Fruit fly (Drosophila melanogaster) whole organism, embryonic: Measurements from ENCODE around the gene Rbp1-like.

Experiments
- BEAF-32 ChIP-seq: fragments of 200-800 bp; sonication (Bioruptor generic); optimal IDR thresholded peaks from 3 replicates; lab custom pipeline; 2017; ENCODE audit warnings: missing biosample characterization, missing genetic modification characterization, mild to moderate bottlenecking, moderate library complexity, missing genetic modification reagents
- CG1024 ChIP-seq: fragments of 200-800 bp; sonication (Bioruptor generic); IDR thresholded peaks from 2 replicates; pipeline ENCODE4 v1.3.6; 2022; ENCODE audit warnings: missing biosample characterization, missing genetic modification characterization
- CG12071 ChIP-seq: fragments of 200-800 bp; sonication (Bioruptor generic); optimal IDR thresholded peaks from 3 replicates; lab custom pipeline; 2018; ENCODE audit warnings: missing biosample characterization, mild to moderate bottlenecking, missing genetic modification characterization
- CG14014 ChIP-seq: fragments of 200-800 bp; sonication (Bioruptor generic); IDR thresholded peaks from 2 replicates; pipeline ENCODE4 v1.3.6; 2022; ENCODE audit warnings: missing biosample characterization, missing genetic modification characterization
- CG14860 ChIP-seq: fragments of 200-800 bp; sonication (Bioruptor generic); IDR thresholded peaks from 3 replicates; pipeline ENCODE4 v1.3.6; 2022; ENCODE audit warnings: missing biosample characterization, missing genetic modification characterization; ENCODE audit not compliant: partially characterized antibody
- CG16813 ChIP-seq: fragments of 200-800 bp; sonication (Bioruptor generic); IDR thresholded peaks from 3 replicates; pipeline ENCODE4 v1.3.6; 2022; ENCODE audit warnings: missing biosample characterization, missing genetic modification characterization; ENCODE audit not compliant: partially characterized antibody
- CG17385 ChIP-seq: fragments of 200-800 bp; sonication (Bioruptor generic); optimal IDR thresholded peaks from 3 replicates; lab custom pipeline; 2018; ENCODE audit warnings: missing biosample characterization, mild to moderate bottlenecking, missing genetic modification characterization
- CG18599 ChIP-seq: fragments of 200-800 bp; sonication (Bioruptor generic); optimal IDR thresholded peaks from 3 replicates; lab custom pipeline; 2017; ENCODE audit warnings: missing biosample characterization, missing genetic modification characterization, mild to moderate bottlenecking, moderate library complexity, missing genetic modification reagents
- CG2129 ChIP-seq: fragments of 200-800 bp; sonication (Bioruptor generic); IDR thresholded peaks from 2 replicates; pipeline ENCODE4 v1.3.6; 2022; ENCODE audit warnings: missing biosample characterization, missing genetic modification characterization; ENCODE audit not compliant: partially characterized antibody
- CG31388 ChIP-seq: fragments of 200-800 bp; sonication (Bioruptor generic); optimal IDR thresholded peaks from 2 replicates; lab custom pipeline; 2016; ENCODE audit warnings: missing biosample characterization, missing genetic modification characterization
- CG32767 ChIP-seq: fragments of 200-800 bp; sonication (Bioruptor generic); IDR thresholded peaks from 2 replicates; pipeline ENCODE4 v1.3.6; 2022; ENCODE audit warnings: missing biosample characterization, missing genetic modification characterization
- CG3281 ChIP-seq: fragments of 200-800 bp; sonication (Bioruptor generic); optimal IDR thresholded peaks from 3 replicates; lab custom pipeline; 2017; ENCODE audit warnings: missing biosample characterization, mild to moderate bottlenecking, missing genetic modification characterization
- CG34224 ChIP-seq: fragments of 200-800 bp; sonication (Bioruptor generic); IDR thresholded peaks from 3 replicates; pipeline ENCODE4 v1.3.6; 2022; ENCODE audit warnings: missing biosample characterization, missing genetic modification characterization; ENCODE audit not compliant: partially characterized antibody
- CG34376 ChIP-seq: fragments of 200-800 bp; sonication (Bioruptor generic); optimal IDR thresholded peaks from 2 replicates; lab custom pipeline; 2018; ENCODE audit warnings: missing biosample characterization, mild to moderate bottlenecking, missing genetic modification characterization
- CG42726 ChIP-seq: fragments of 200-800 bp; sonication (Bioruptor generic); IDR thresholded peaks from 2 replicates; pipeline ENCODE4 v1.3.6; 2022; ENCODE audit warnings: missing biosample characterization, missing genetic modification characterization; ENCODE audit not compliant: partially characterized antibody
- CG4617 ChIP-seq: fragments of 200-800 bp; sonication (Bioruptor generic); optimal IDR thresholded peaks from 3 replicates; lab custom pipeline; 2016; ENCODE audit warnings: missing biosample characterization, missing genetic modification characterization, borderline replicate concordance
- CG7928 ChIP-seq: fragments of 200-800 bp; sonication (Bioruptor generic); optimal IDR thresholded peaks from 2 replicates; lab custom pipeline; 2017; ENCODE audit warnings: missing biosample characterization, mild to moderate bottlenecking, missing genetic modification characterization
- CG8478 ChIP-seq: fragments of >200 bp; optimal IDR thresholded peaks from 2 replicates; lab custom pipeline; 2018
- CG8944 ChIP-seq: fragments of 200-800 bp; sonication (Bioruptor generic); optimal IDR thresholded peaks from 3 replicates; lab custom pipeline; 2016; ENCODE audit warnings: missing biosample characterization, missing genetic modification characterization
- CG9215 ChIP-seq: fragments of 200-800 bp; sonication (Bioruptor generic); IDR thresholded peaks from 2 replicates; pipeline ENCODE4 v1.3.6; 2022; ENCODE audit warnings: missing biosample characterization, missing genetic modification characterization
- CTCF ChIP-seq: fragments of 200-800 bp; sonication (Bioruptor generic); optimal IDR thresholded peaks from 2 replicates; lab custom pipeline; 2017; ENCODE audit warnings: missing biosample characterization, mild to moderate bottlenecking, missing genetic modification characterization, moderate library complexity
- Deaf1 ChIP-seq: fragments of 200-800 bp; optimal IDR thresholded peaks from 3 replicates; lab custom pipeline; 2019; ENCODE audit warnings: missing biosample characterization, mild to moderate bottlenecking, missing genetic modification characterization, moderate library complexity
- Dek ChIP-seq: fragments of 200-800 bp; sonication (Bioruptor generic); optimal IDR thresholded peaks from 3 replicates; lab custom pipeline; 2019; ENCODE audit warnings: missing biosample characterization, mild to moderate bottlenecking, missing genetic modification characterization, moderate library complexity
- Dll ChIP-seq: fragments of 200-800 bp; sonication (Bioruptor generic); IDR thresholded peaks from 4 replicates; pipeline ENCODE4 v1.3.6; 2022; ENCODE audit warnings: missing biosample characterization, missing genetic modification characterization; ENCODE audit not compliant: partially characterized antibody
- Ets97D ChIP-seq: fragments of 200-800 bp; sonication (Bioruptor generic); optimal IDR thresholded peaks from 3 replicates; lab custom pipeline; 2016; ENCODE audit warnings: missing biosample characterization, missing genetic modification characterization
- HHEX ChIP-seq: fragments of 200-800 bp; sonication (Bioruptor generic); optimal IDR thresholded peaks from 3 replicates; lab custom pipeline; 2017; ENCODE audit warnings: missing biosample characterization, mild to moderate bottlenecking, missing genetic modification characterization, missing genetic modification reagents
- Meics ChIP-seq: fragments of 200-800 bp; sonication (Bioruptor generic); optimal IDR thresholded peaks from 2 replicates; lab custom pipeline; 2017; ENCODE audit warnings: missing biosample characterization, mild to moderate bottlenecking, missing genetic modification characterization
- Scr ChIP-seq: fragments of 200-800 bp; sonication (Bioruptor generic); IDR thresholded peaks from 2 replicates; pipeline ENCODE4 v1.3.6; 2022; ENCODE audit warnings: missing biosample characterization, missing genetic modification characterization; ENCODE audit not compliant: partially characterized antibody
- Side ChIP-seq: fragments of 200-800 bp; sonication (Bioruptor generic); optimal IDR thresholded peaks from 2 replicates; lab custom pipeline; 2016; ENCODE audit warnings: missing biosample characterization, missing genetic modification characterization
- Sox100B ChIP-seq: fragments of 200-800 bp; sonication (Bioruptor generic); optimal IDR thresholded peaks from 3 replicates; lab custom pipeline; 2018; ENCODE audit warnings: missing biosample characterization, mild to moderate bottlenecking, missing genetic modification characterization
- Ssrp ChIP-seq: fragments of 200-800 bp; sonication (Bioruptor generic); optimal IDR thresholded peaks from 2 replicates; lab custom pipeline; 2018; ENCODE audit warnings: missing biosample characterization, mild to moderate bottlenecking, missing genetic modification characterization, moderate library complexity
- ac ChIP-seq: fragments of 200-800 bp; sonication (Bioruptor generic); optimal IDR thresholded peaks from 3 replicates; lab custom pipeline; 2017; ENCODE audit warnings: missing biosample characterization, mild to moderate bottlenecking, missing genetic modification characterization
- bowl ChIP-seq: fragments of 200-800 bp; sonication (Bioruptor generic); IDR thresholded peaks from 2 replicates; pipeline ENCODE4 v1.3.6; 2022; ENCODE audit warnings: missing biosample characterization, missing genetic modification characterization
- ci ChIP-seq: fragments of 200-800 bp; sonication (Bioruptor generic); IDR thresholded peaks from 3 replicates; pipeline ENCODE4 v1.3.6; 2022; ENCODE audit warnings: missing biosample characterization, missing genetic modification characterization
- dan ChIP-seq: fragments of 200-800 bp; sonication (Bioruptor generic); IDR thresholded peaks from 2 replicates; pipeline ENCODE4 v1.3.6; 2022; ENCODE audit warnings: missing biosample characterization, missing genetic modification characterization
- esg ChIP-seq: fragments of 200-800 bp; sonication (Bioruptor generic); conservative IDR thresholded peaks from 2 replicates; pipeline ENCODE4 v1.3.6; 2022; ENCODE audit warnings: missing biosample characterization, missing genetic modification characterization
- fru ChIP-seq: fragments of >200 bp; optimal IDR thresholded peaks from 2 replicates; lab custom pipeline; 2017
- gem ChIP-seq: fragments of 200-800 bp; sonication (Bioruptor generic); optimal IDR thresholded peaks from 2 replicates; lab custom pipeline; 2019; ENCODE audit warnings: missing biosample characterization, mild to moderate bottlenecking, missing genetic modification characterization, moderate library complexity
- h ChIP-seq: fragments of >200 bp; optimal IDR thresholded peaks from 2 replicates; lab custom pipeline; 2017
- jumu ChIP-seq: fragments of 200-800 bp; sonication (Bioruptor generic); optimal IDR thresholded peaks from 3 replicates; lab custom pipeline; 2016; ENCODE audit warnings: missing biosample characterization, missing genetic modification characterization
- lov ChIP-seq, 2 experiments: fragments of 200-800 bp in 1 of 2; fragments of >200 bp in 1 of 2; sonication (Bioruptor generic) in 1 of 2; IDR thresholded peaks in 1 of 2; optimal IDR thresholded peaks in 1 of 2; 2 replicates in 1 of 2; 3 replicates in 1 of 2; pipeline versions ENCODE4 v1.3.6 to Lab custom; 2017 to 2022; ENCODE audit warnings: missing biosample characterization in 1 of 2, missing genetic modification characterization in 1 of 2
- mld ChIP-seq: fragments of 200-800 bp; sonication (Bioruptor generic); IDR thresholded peaks from 3 replicates; pipeline ENCODE4 v1.3.6; 2022; ENCODE audit warnings: missing biosample characterization, missing genetic modification characterization; ENCODE audit not compliant: partially characterized antibody
- nerfin-2 ChIP-seq: fragments of 200-800 bp; sonication (Bioruptor generic); IDR thresholded peaks from 2 replicates; pipeline ENCODE4 v1.3.6; 2022; ENCODE audit warnings: missing biosample characterization, missing genetic modification characterization; ENCODE audit not compliant: partially characterized antibody
- nmo ChIP-seq: fragments of 200-800 bp; sonication (Bioruptor generic); optimal IDR thresholded peaks from 2 replicates; lab custom pipeline; 2018; ENCODE audit warnings: missing biosample characterization, mild to moderate bottlenecking, missing genetic modification characterization, moderate library complexity
- sd ChIP-seq: fragments of 200-800 bp; sonication (Bioruptor generic); optimal IDR thresholded peaks from 3 replicates; lab custom pipeline; 2018; ENCODE audit warnings: missing biosample characterization, mild to moderate bottlenecking, missing genetic modification characterization, moderate library complexity
- tll ChIP-seq, 2 experiments: fragments of 200-800 bp in 1 of 2; fragments of >200 bp in 1 of 2; sonication (Bioruptor generic) in 1 of 2; optimal IDR thresholded peaks; 2 replicates each; lab custom pipeline; 2017 to 2019; ENCODE audit warnings: missing biosample characterization in 2 of 2, missing genetic modification characterization in 2 of 2, mild to moderate bottlenecking in 1 of 2, moderate library complexity in 1 of 2
- usp ChIP-seq: fragments of >200 bp; optimal IDR thresholded peaks from 2 replicates; lab custom pipeline; 2017; ENCODE audit warnings: missing biosample characterization, missing genetic modification characterization
- vvl ChIP-seq: fragments of 200-800 bp; sonication (Bioruptor generic); IDR thresholded peaks from 2 replicates; pipeline ENCODE4 v1.3.6; 2022; ENCODE audit warnings: missing biosample characterization, missing genetic modification characterization
- yki ChIP-seq: fragments of >200 bp; optimal IDR thresholded peaks from 3 replicates; lab custom pipeline; 2018

Gene Rbp1-like

dm6 chrX:13358948-13359347 is 25.7 kb downstream of the Rbp1-like start, which contains the start of gene Syt12:
Syt12 (plus strand) TSS chrX:13359248.
- TF ChIP-seq usp (GFP tag; lab: Kevin White, UChicago) (no peak), CTCF (GFP tag; lab: Kevin White, UChicago) (peak; percentile 21), tll (GFP tag; optimal IDR thresholded peaks at IDR 0.05; lab: Kevin White, UChicago) (no peak), CG8478 (no peak), CG34376 (GFP tag; lab: Kevin White, UChicago) (peak; percentile 16), CG17385 (GFP tag; lab: Kevin White, UChicago) (peak; percentile 2), CG12071 (GFP tag; lab: Kevin White, UChicago) (peak; percentile 4), esg (GFP tag; lab: Robert Waterston, UW) (no peak), Ets97D (peak; percentile 46), bowl (no peak), gem (tag; lab: Kevin White, UChicago) (no peak), lov (optimal IDR thresholded peaks at IDR 0.05; lab: Kevin White, UChicago) (no peak), lov (GFP tag; IDR thresholded peaks at IDR 0.05; lab: Robert Waterston, UW) (no peak), CG18599 (GFP tag; lab: Kevin White, UChicago) (peak; percentile 1), Meics (GFP tag; lab: Kevin White, UChicago) (no peak)
- TF ChIP-seq, all 482 proteins: peak for 6

dm6 chrX:13358240-13358799 is 26.4 kb downstream of the Rbp1-like start:
- TF ChIP-seq nmo (GFP tag; lab: Kevin White, UChicago) (no peak), CG16813 (GFP tag; lab: Robert Waterston, UW) (peak; percentile 68), CG34224 (GFP tag; lab: Robert Waterston, UW) (peak; percentile 25; the same call in 2 of the 3 replicates), Dek (tag; lab: Kevin White, UChicago) (no peak), CG1024 (GFP tag; lab: Robert Waterston, UW) (no peak), CG3281 (GFP tag; lab: Kevin White, UChicago) (no peak), Sox100B (no peak), CG8944 (GFP tag; lab: Kevin White, UChicago) (no peak), CG4617 (GFP tag; lab: Kevin White, UChicago) (no peak), h (lab: Kevin White, UChicago) (no peak), mld (no peak), CG31388 (no peak), CG42726 (GFP tag; lab: Robert Waterston, UW) (peak; percentile 50; the same call in 1 of the 2 replicates), Side (GFP tag; lab: Kevin White, UChicago) (no peak), ci (GFP tag; lab: Robert Waterston, UW) (0 out of 3 replicates have a peak, but pooled peaks have one; percentile 53), BEAF-32 (peak; percentile 59), Deaf1 (tag; lab: Kevin White, UChicago) (peak; percentile 76), CG2129 (GFP tag; lab: Robert Waterston, UW) (peak; percentile 37; the same call in 1 of the 2 replicates), HHEX (GFP tag; lab: Kevin White, UChicago) (no peak), Scr (GFP tag; lab: Robert Waterston, UW) (peak; percentile 71), fru (no peak), CG14860 (GFP tag; lab: Robert Waterston, UW) (0 out of 3 replicates have a peak, but pooled peaks have one; percentile 45), Ets97D (no peak), CG9215 (GFP tag; lab: Robert Waterston, UW) (0 out of 2 replicates have a peak, but pooled peaks have one; percentile 18), sd (no peak), dan (GFP tag; lab: Robert Waterston, UW) (no peak), ac (GFP tag; lab: Kevin White, UChicago) (no peak), nerfin-2 (GFP tag; lab: Robert Waterston, UW) (peak; percentile 50; the same call in 1 of the 2 replicates), vvl (no peak), jumu (GFP tag; lab: Kevin White, UChicago) (no peak), Ssrp (tag; lab: Kevin White, UChicago) (no peak), Dll (peak; percentile 81), yki (no peak), CG32767 (GFP tag; lab: Robert Waterston, UW) (no peak), CG7928 (GFP tag; lab: Kevin White, UChicago) (no peak), CG14014 (GFP tag; lab: Robert Waterston, UW) (no peak)
